Fruit fly (Drosophila melanogaster): ENCODE data around the gene CG13133.
A peak's percentile ranks its signal among the peaks of the same experiment; 100 is the strongest.

CG13133 gene

dm6 chr2L:10093788-10094187, 1.6 kb upstream of the CG13133 start, which contains the start of gene CG34109:
Gene CG34109, plus strand, starts transcription at chr2L:10094088.
- TF ChIP-seq Jra (GFP tag; optimal IDR thresholded peaks at IDR 0.05) (no peak), dsf (GFP tag; optimal IDR thresholded peaks at IDR 0.05; ENCODE audit: borderline replicate concordance) (no peak), ey (GFP tag; optimal IDR thresholded peaks at IDR 0.05) (no peak), fru (GFP tag; optimal IDR thresholded peaks at IDR 0.05) (no peak), Mio (GFP tag; optimal IDR thresholded peaks at IDR 0.05) (no peak), woc (GFP tag; optimal IDR thresholded peaks at IDR 0.05) (no peak), br (GFP tag; optimal IDR thresholded peaks at IDR 0.05) (no peak), GATAd (GFP tag; optimal IDR thresholded peaks at IDR 0.05) (no peak), foxo (GFP tag; optimal IDR thresholded peaks at IDR 0.05) (no peak), tai (GFP tag; optimal IDR thresholded peaks at IDR 0.05) (no peak), lola (GFP tag; optimal IDR thresholded peaks at IDR 0.05) (no peak), Vsx2 (GFP tag; optimal IDR thresholded peaks at IDR 0.05; ENCODE audit: partially characterized antibody) (no peak), rgr (GFP tag; optimal IDR thresholded peaks at IDR 0.05) (no peak)

DNA sequence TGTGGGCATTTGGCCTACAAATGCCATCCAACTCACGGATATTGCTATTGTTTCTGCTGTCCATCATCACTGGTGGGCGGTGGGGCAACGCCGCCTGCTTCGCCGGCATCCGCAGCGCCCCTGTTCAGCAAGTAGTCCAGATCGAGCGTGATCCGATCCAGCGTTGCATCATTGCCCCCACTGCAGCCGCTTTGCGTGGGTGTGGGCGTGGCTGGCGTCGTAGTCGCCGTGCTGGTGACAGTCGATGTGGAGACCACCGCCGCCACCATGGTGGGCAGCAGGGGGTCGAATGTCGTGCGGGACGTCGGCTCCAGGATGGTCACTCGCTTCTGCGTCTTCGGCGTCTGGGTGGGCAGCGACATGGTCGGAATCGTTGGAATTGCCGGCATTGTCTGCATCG, 27.4 kb downstream of the CG13133 start:
- no peak for TF ChIP-seq fru (GFP tag; optimal IDR thresholded peaks at IDR 0.05)
- TF ChIP-seq dsf (GFP tag; optimal IDR thresholded peaks at IDR 0.05; ENCODE audit: borderline replicate concordance): no peak
- TF ChIP-seq woc (GFP tag; optimal IDR thresholded peaks at IDR 0.05): no peak
- no peak for TF ChIP-seq Jra (GFP tag; optimal IDR thresholded peaks at IDR 0.05)
- no peak for TF ChIP-seq GATAd (GFP tag; optimal IDR thresholded peaks at IDR 0.05)
- TF ChIP-seq Dfd (GFP tag; optimal IDR thresholded peaks at IDR 0.05): no peak
- no peak for TF ChIP-seq CrebA (GFP tag; optimal IDR thresholded peaks at IDR 0.05; ENCODE audit: borderline replicate concordance)
- TF ChIP-seq Hr83 (GFP tag; optimal IDR thresholded peaks at IDR 0.05; ENCODE audit: poor library complexity, severe bottlenecking): no peak
- no peak for TF ChIP-seq jim (GFP tag; optimal IDR thresholded peaks at IDR 0.05)
- no peak for TF ChIP-seq Hr78 (GFP tag; optimal IDR thresholded peaks at IDR 0.05)
- TF ChIP-seq tai (GFP tag; optimal IDR thresholded peaks at IDR 0.05): no peak
- TF ChIP-seq HLH106 (tag; optimal IDR thresholded peaks at IDR 0.05): no peak
- no peak for TF ChIP-seq Abd-B (GFP tag; optimal IDR thresholded peaks at IDR 0.05)
- no peak for TF ChIP-seq Sp1 (GFP tag; optimal IDR thresholded peaks at IDR 0.05)
- TF ChIP-seq dl (GFP tag; optimal IDR thresholded peaks at IDR 0.05; ENCODE audit: insufficient read depth in 1 of 2, partially characterized antibody in 2 of 2): no peak

- TF ChIP-seq sage (GFP tag; optimal IDR thresholded peaks at IDR 0.05): no peak
Measured at dm6 chr2L:10061276-10061675, 30.9 kb downstream of the CG13133 start.

DNA sequence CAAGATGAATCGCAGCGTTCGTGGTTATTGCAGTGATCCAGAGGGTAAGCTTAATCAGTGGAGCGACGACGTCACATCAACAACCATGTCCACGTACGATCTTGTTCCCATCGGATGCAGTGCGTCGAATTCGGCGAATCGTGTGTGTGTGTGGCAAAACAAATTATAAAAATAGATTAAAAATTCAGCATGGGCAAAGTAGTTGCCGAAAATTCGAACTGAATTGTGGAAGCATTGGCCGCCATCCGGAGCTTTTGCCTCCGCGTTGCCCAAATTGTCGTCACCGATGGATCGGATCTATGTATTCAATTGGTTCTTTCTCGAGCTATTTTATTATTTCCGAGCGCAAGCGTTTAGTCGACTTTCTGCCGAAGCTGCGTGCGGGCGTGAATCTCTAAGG, 31.7 kb downstream of the CG13133 start, which contains the start of gene Spn31A:
Gene Spn31A (plus strand): TSS at position 301 of the 400 bp plus-strand sequence.
- no peak for TF ChIP-seq br (GFP tag; optimal IDR thresholded peaks at IDR 0.05)
- TF ChIP-seq psq (GFP tag; optimal IDR thresholded peaks at IDR 0.05): no peak
- TF ChIP-seq GATAd (GFP tag; optimal IDR thresholded peaks at IDR 0.05): no peak
- no peak for TF ChIP-seq brk (GFP tag; optimal IDR thresholded peaks at IDR 0.05)
- TF ChIP-seq Hr78 (GFP tag; optimal IDR thresholded peaks at IDR 0.05): no peak
- TF ChIP-seq sage (GFP tag; optimal IDR thresholded peaks at IDR 0.05): no peak
- TF ChIP-seq Myc (optimal IDR thresholded peaks at IDR 0.05): no peak
- TF ChIP-seq rgr (GFP tag; optimal IDR thresholded peaks at IDR 0.05): no peak
- no peak for TF ChIP-seq Hr83 (GFP tag; optimal IDR thresholded peaks at IDR 0.05; ENCODE audit: poor library complexity, severe bottlenecking)
- TF ChIP-seq foxo (GFP tag; optimal IDR thresholded peaks at IDR 0.05): no peak

DNA sequence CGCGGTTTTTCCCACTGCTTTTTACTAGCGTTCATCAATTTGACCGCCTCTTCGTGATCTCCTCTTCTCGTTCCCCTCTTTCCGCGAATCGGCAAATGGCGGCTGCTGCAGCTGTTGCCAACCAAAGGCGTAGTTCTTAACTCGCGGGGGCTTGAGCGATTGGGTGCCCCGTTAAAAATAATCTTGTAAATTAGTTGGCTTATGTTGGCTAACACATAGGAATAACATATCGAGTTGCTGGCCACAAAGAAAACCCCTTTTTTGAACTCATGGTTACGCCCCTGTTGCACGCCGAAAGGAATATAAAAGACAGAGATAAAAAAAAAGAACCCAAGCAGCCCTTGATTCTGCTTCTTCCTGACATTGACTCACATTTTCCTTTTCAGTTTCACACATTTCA, 35.0 kb downstream of the CG13133 start:
- TF ChIP-seq Abd-B (GFP tag; optimal IDR thresholded peaks at IDR 0.05): no peak
- peak; percentile 98 for TF ChIP-seq HLH106 (tag; optimal IDR thresholded peaks at IDR 0.05)
- peak; percentile 95 for TF ChIP-seq dmrt93B (GFP tag; optimal IDR thresholded peaks at IDR 0.05)
- peak; percentile 77 for TF ChIP-seq GATAd (GFP tag; optimal IDR thresholded peaks at IDR 0.05)
- TF ChIP-seq Vsx2 (GFP tag; optimal IDR thresholded peaks at IDR 0.05; ENCODE audit: partially characterized antibody): no peak
- TF ChIP-seq CG32264 (GFP tag; optimal IDR thresholded peaks at IDR 0.05): peak; percentile 91
- TF ChIP-seq Dif (GFP tag; optimal IDR thresholded peaks at IDR 0.05; ENCODE audit: partially characterized antibody): no peak
- no peak for TF ChIP-seq Hr78 (GFP tag; optimal IDR thresholded peaks at IDR 0.05)
- peak; percentile 95 for TF ChIP-seq ey (GFP tag; optimal IDR thresholded peaks at IDR 0.05)
- peak; percentile 38 for TF ChIP-seq jim (GFP tag; optimal IDR thresholded peaks at IDR 0.05)
- TF ChIP-seq woc (GFP tag; optimal IDR thresholded peaks at IDR 0.05): peak; percentile 91
- peak; percentile 61 for TF ChIP-seq Rel (GFP tag; optimal IDR thresholded peaks at IDR 0.05)
- TF ChIP-seq Rel (tag; optimal IDR thresholded peaks at IDR 0.05): peak; percentile 83
- no peak for TF ChIP-seq Dfd (GFP tag; optimal IDR thresholded peaks at IDR 0.05)
- TF ChIP-seq Jra (GFP tag; optimal IDR thresholded peaks at IDR 0.05): peak; percentile 87
- no peak for TF ChIP-seq N (GFP tag; optimal IDR thresholded peaks at IDR 0.05)
- peak; percentile 82 for TF ChIP-seq brk (GFP tag; optimal IDR thresholded peaks at IDR 0.05)
- TF ChIP-seq CG9705 (GFP tag; optimal IDR thresholded peaks at IDR 0.05): peak; percentile 92
- TF ChIP-seq foxo (GFP tag; optimal IDR thresholded peaks at IDR 0.05): peak; percentile 79 to 97
- TF ChIP-seq dsf (GFP tag; optimal IDR thresholded peaks at IDR 0.05; ENCODE audit: borderline replicate concordance): peak; percentile 85
- TF ChIP-seq dl (GFP tag; optimal IDR thresholded peaks at IDR 0.05; ENCODE audit: insufficient read depth in 1 of 2, partially characterized antibody in 2 of 2): no peak
- TF ChIP-seq CrebA (GFP tag; optimal IDR thresholded peaks at IDR 0.05; ENCODE audit: borderline replicate concordance): peak; percentile 83
- TF ChIP-seq fru (GFP tag; optimal IDR thresholded peaks at IDR 0.05): peak; percentile 96
- TF ChIP-seq Hnf4 (GFP tag; optimal IDR thresholded peaks at IDR 0.05): peak; percentile 94
- TF ChIP-seq tai (GFP tag; optimal IDR thresholded peaks at IDR 0.05): peak; percentile 94
- peak; percentile 95 for TF ChIP-seq sage (GFP tag; optimal IDR thresholded peaks at IDR 0.05)
- peak; percentile 95 for TF ChIP-seq OdsH (GFP tag; optimal IDR thresholded peaks at IDR 0.05)
- TF ChIP-seq sv (GFP tag; optimal IDR thresholded peaks at IDR 0.05): no peak
- TF ChIP-seq Myc (optimal IDR thresholded peaks at IDR 0.05): no peak
- peak; percentile 93 for TF ChIP-seq Hr83 (GFP tag; optimal IDR thresholded peaks at IDR 0.05; ENCODE audit: poor library complexity, severe bottlenecking)
- no peak for TF ChIP-seq lola (GFP tag; optimal IDR thresholded peaks at IDR 0.05)
- peak; percentile 96 for TF ChIP-seq psq (GFP tag; optimal IDR thresholded peaks at IDR 0.05)
- TF ChIP-seq rgr (GFP tag; optimal IDR thresholded peaks at IDR 0.05): peak; percentile 96
- no peak for TF ChIP-seq pan (optimal IDR thresholded peaks at IDR 0.05)

Measured in whole organism, wandering third instar larva.